Fruit fly (Drosophila melanogaster) whole organism, adult: Measurements from ENCODE around the gene CG17906.

ENCODE experiments used
- CG11617 ChIP-seq: fragments of 200-800 bp; sonication (Bioruptor generic); optimal IDR thresholded peaks from 2 replicates; lab custom pipeline; 2017; ENCODE audit warnings: mild to moderate bottlenecking, missing biosample characterization, missing genetic modification reagents, missing genetic modification characterization
- CG12768 ChIP-seq: fragments of 200-800 bp; sonication (Bioruptor generic); optimal IDR thresholded peaks from 2 replicates; lab custom pipeline; 2017; ENCODE audit warnings: missing biosample characterization, missing genetic modification characterization, mild to moderate bottlenecking, moderate library complexity, missing genetic modification reagents
- CG5204 ChIP-seq: fragments of 200-800 bp; sonication (Bioruptor generic); optimal IDR thresholded peaks from 2 replicates; lab custom pipeline; 2016; ENCODE audit warnings: missing biosample characterization, missing genetic modification characterization
- Clk ChIP-seq: fragments of 200-800 bp; sonication (Bioruptor generic); optimal IDR thresholded peaks from 2 replicates; lab custom pipeline; 2017; ENCODE audit warnings: missing biosample characterization, missing genetic modification characterization
- Hr96 ChIP-seq: fragments of 200-800 bp; sonication (Bioruptor generic); optimal IDR thresholded peaks from 2 replicates; lab custom pipeline; 2016; ENCODE audit warnings: missing biosample characterization, missing genetic modification characterization
- cnc ChIP-seq, 2 experiments: fragments of >200 bp; optimal IDR thresholded peaks; 2 replicates each; lab custom pipeline; 2017
- kay ChIP-seq: fragments of 200-800 bp; sonication (Bioruptor generic); peaks from one replicate; lab custom pipeline; 2016; ENCODE audit warnings: missing biosample characterization, missing genetic modification characterization, borderline replicate concordance
- ovo ChIP-seq: fragments of 200-800 bp; sonication (Bioruptor generic); optimal IDR thresholded peaks from 2 replicates; lab custom pipeline; 2016; ENCODE audit warnings: missing biosample characterization, missing genetic modification characterization
- pad ChIP-seq: fragments of 200-800 bp; sonication (Bioruptor generic); optimal IDR thresholded peaks from 3 replicates; lab custom pipeline; 2017; ENCODE audit warnings: missing biosample characterization, missing genetic modification characterization, mild to moderate bottlenecking, moderate library complexity, missing genetic modification reagents

DNA sequence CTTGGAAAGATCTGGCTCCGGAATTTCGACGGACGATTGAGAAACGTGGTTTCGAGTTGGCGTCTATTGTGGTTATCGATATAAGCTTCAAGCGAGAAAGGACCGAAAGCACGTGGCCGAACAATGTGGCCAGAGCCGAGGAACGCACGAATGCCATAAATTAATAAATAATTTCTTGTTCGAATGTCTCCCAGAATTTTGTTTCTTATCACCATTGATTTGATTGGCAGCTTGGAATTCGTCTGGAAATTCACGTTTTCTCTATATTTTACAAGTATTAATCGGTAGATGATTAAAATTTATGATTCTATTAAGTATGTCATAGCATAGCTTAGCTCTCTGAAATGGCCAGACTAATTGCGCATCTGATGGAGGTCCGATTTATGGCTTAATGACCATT lies 19.8 kb downstream of the CG17906 start, which contains the start of gene Rcd-1r:
- TF ChIP-seq ovo, result no peak
- TF ChIP-seq cnc (optimal IDR thresholded peaks at IDR 0.05; lab: Kevin White, UChicago), result no peak
- no peak for TF ChIP-seq CG11617
- no peak for TF ChIP-seq Clk (GFP tag; lab: Kevin White, UChicago)
- TF ChIP-seq Hr96 (GFP tag; lab: Kevin White, UChicago), result no peak
- TF ChIP-seq CG5204 (GFP tag; lab: Kevin White, UChicago), result no peak
- no peak for TF ChIP-seq CG12768 (GFP tag; lab: Kevin White, UChicago)
- TF ChIP-seq kay (GFP tag; lab: Kevin White, UChicago), result no peak
- no peak for TF ChIP-seq pad (GFP tag; lab: Kevin White, UChicago)
